Worm (Caenorhabditis elegans) whole organism, L2 larva: Measurements from ENCODE around the gene tpi-1.

ENCODE experiments used
- C34F6.9 ChIP-seq: fragments of 150-350 bp; optimal IDR thresholded peaks from 2 replicates; lab custom pipeline; 2014; ENCODE audit warnings: missing biosample characterization, missing genetic modification characterization
- R02D3.7 ChIP-seq: fragments of 150-350 bp; optimal IDR thresholded peaks from 2 replicates; lab custom pipeline; 2014; ENCODE audit warnings: missing biosample characterization, missing genetic modification characterization
- Y55F3AM.14 ChIP-seq: fragments of 200-800 bp; sonication (Bioruptor generic); optimal IDR thresholded peaks from 2 replicates; lab custom pipeline; 2018; ENCODE audit warnings: mild to moderate bottlenecking, missing genetic modification characterization, missing compliant biosample characterization
- ama-1 ChIP-seq: fragments of 150-350 bp; optimal IDR thresholded peaks from 2 replicates; lab custom pipeline; 2018; ENCODE audit warnings: inconsistent platforms
- blmp-1 ChIP-seq: sonication (generic microtip); optimal IDR thresholded peaks from 2 replicates; lab custom pipeline; 2017; ENCODE audit warnings: missing genetic modification characterization, mild to moderate bottlenecking, missing compliant biosample characterization, antibody characterized with exemption, moderate library complexity; ENCODE audit not compliant: insufficient read depth
- ceh-16 ChIP-seq: fragments of 150-350 bp; optimal IDR thresholded peaks from 2 replicates; lab custom pipeline; 2014; ENCODE audit warnings: missing biosample characterization, missing genetic modification characterization
- crh-2 ChIP-seq: sonication (generic microtip); optimal IDR thresholded peaks from 2 replicates; lab custom pipeline; 2017; ENCODE audit warnings: missing biosample characterization, missing genetic modification characterization
- dmd-4 ChIP-seq: sonication (generic microtip); optimal IDR thresholded peaks from 2 replicates; lab custom pipeline; 2017; ENCODE audit warnings: missing biosample characterization, missing genetic modification characterization
- egl-27 ChIP-seq: sonication (generic microtip); optimal IDR thresholded peaks from 3 replicates; lab custom pipeline; 2017; ENCODE audit warnings: missing biosample characterization, missing genetic modification reagents, missing genetic modification characterization
- elt-1 ChIP-seq: fragments of 150-350 bp; optimal IDR thresholded peaks from 2 replicates; lab custom pipeline; 2014; ENCODE audit warnings: missing biosample characterization, missing genetic modification characterization
- elt-3 ChIP-seq: sonication (generic microtip); optimal IDR thresholded peaks from 2 replicates; lab custom pipeline; 2017; ENCODE audit warnings: missing biosample characterization, missing genetic modification characterization
- fos-1 ChIP-seq: fragments of 150-350 bp; optimal IDR thresholded peaks from 2 replicates; lab custom pipeline; 2014; ENCODE audit warnings: missing biosample characterization, missing genetic modification characterization
- gmeb-1 ChIP-seq: fragments of 150-350 bp; optimal IDR thresholded peaks from 2 replicates; lab custom pipeline; 2014; ENCODE audit warnings: missing biosample characterization, missing genetic modification characterization
- lin-11 ChIP-seq: fragments of 150-350 bp; sonication (generic microtip); optimal IDR thresholded peaks from 2 replicates; lab custom pipeline; 2014; ENCODE audit warnings: missing biosample characterization, missing genetic modification characterization, inconsistent platforms, mixed read lengths
- lsy-2 ChIP-seq, 2 experiments: fragments of 150-350 bp in 1 of 2; sonication (generic microtip) in 1 of 2; optimal IDR thresholded peaks; 2 replicates each; lab custom pipeline; 2014 to 2017; ENCODE audit warnings: missing biosample characterization in 2 of 2, missing genetic modification characterization in 2 of 2
- mab-5 ChIP-seq: fragments of 150-350 bp; optimal IDR thresholded peaks from 2 replicates; lab custom pipeline; 2014; ENCODE audit warnings: missing biosample characterization, missing genetic modification characterization
- mdl-1 ChIP-seq, 2 experiments: fragments of 150-350 bp in 1 of 2; sonication (generic microtip) in 1 of 2; optimal IDR thresholded peaks; 2 replicates each; lab custom pipeline; 2017; ENCODE audit warnings: missing biosample characterization in 2 of 2, missing genetic modification characterization in 2 of 2
- nhr-10 ChIP-seq: sonication (generic microtip); optimal IDR thresholded peaks from 2 replicates; lab custom pipeline; 2017; ENCODE audit warnings: missing biosample characterization, missing genetic modification characterization
- nhr-129 ChIP-seq: fragments of 150-350 bp; optimal IDR thresholded peaks from 2 replicates; lab custom pipeline; 2014; ENCODE audit warnings: missing biosample characterization, missing genetic modification characterization
- nhr-23 ChIP-seq: fragments of 150-350 bp; optimal IDR thresholded peaks from 2 replicates; lab custom pipeline; 2014; ENCODE audit warnings: missing biosample characterization, missing genetic modification reagents, missing genetic modification characterization
- nhr-237 ChIP-seq: fragments of 150-350 bp; optimal IDR thresholded peaks from 2 replicates; lab custom pipeline; 2014; ENCODE audit warnings: missing biosample characterization, missing genetic modification characterization
- nhr-25 ChIP-seq: fragments of 150-350 bp; sonication (generic microtip); optimal IDR thresholded peaks from 3 replicates; lab custom pipeline; 2014; ENCODE audit warnings: missing biosample characterization, missing genetic modification characterization
- nhr-77 ChIP-seq: fragments of 150-350 bp; optimal IDR thresholded peaks from 2 replicates; lab custom pipeline; 2014; ENCODE audit warnings: missing biosample characterization, missing genetic modification characterization
- peb-1 ChIP-seq: fragments of 150-350 bp; optimal IDR thresholded peaks from 2 replicates; lab custom pipeline; 2014; ENCODE audit warnings: missing biosample characterization, missing genetic modification characterization
- sem-4 ChIP-seq: fragments of 150-350 bp; optimal IDR thresholded peaks from 2 replicates; lab custom pipeline; 2014; ENCODE audit warnings: missing biosample characterization, missing genetic modification reagents, missing genetic modification characterization
- skn-1 ChIP-seq: sonication (generic microtip); optimal IDR thresholded peaks from 2 replicates; lab custom pipeline; 2017; ENCODE audit warnings: missing biosample characterization, missing genetic modification characterization
- sma-3 ChIP-seq: sonication (generic microtip); optimal IDR thresholded peaks from 2 replicates; lab custom pipeline; 2016; ENCODE audit warnings: missing genetic modification reagents, missing genetic modification characterization, missing compliant biosample characterization
- sma-9 ChIP-seq, 2 experiments: fragments of 150-350 bp in 1 of 2; sonication (generic microtip) in 1 of 2; optimal IDR thresholded peaks; 2 replicates each; lab custom pipeline; 2014 to 2016; ENCODE audit warnings: missing genetic modification characterization in 2 of 2, mild to moderate bottlenecking in 1 of 2, missing biosample characterization in 1 of 2, missing compliant biosample characterization in 1 of 2, missing genetic modification reagents in 1 of 2, moderate library complexity in 1 of 2
- snpc-4 ChIP-seq: fragments of 150-350 bp; optimal IDR thresholded peaks from 2 replicates; lab custom pipeline; 2014; ENCODE audit warnings: missing biosample characterization, missing genetic modification characterization
- unc-39 ChIP-seq: fragments of 150-350 bp; optimal IDR thresholded peaks from 2 replicates; lab custom pipeline; 2014; ENCODE audit warnings: missing biosample characterization, missing genetic modification characterization
- unc-55 ChIP-seq: fragments of 150-350 bp; sonication (generic microtip); optimal IDR thresholded peaks from 3 replicates; lab custom pipeline; 2014; ENCODE audit warnings: missing biosample characterization, missing genetic modification reagents, missing genetic modification characterization
- unc-62 ChIP-seq: fragments of 150-350 bp; optimal IDR thresholded peaks from 2 replicates; lab custom pipeline; 2014; ENCODE audit warnings: missing biosample characterization, missing genetic modification reagents, missing genetic modification characterization
- zag-1 ChIP-seq: fragments of 150-350 bp; optimal IDR thresholded peaks from 2 replicates; lab custom pipeline; 2014; ENCODE audit warnings: missing biosample characterization, missing genetic modification characterization
- ztf-1 ChIP-seq: fragments of 200-800 bp; sonication (Bioruptor generic); conservative IDR thresholded peaks from 2 replicates; pipeline ENCODE4 v1.3.6; 2022; ENCODE audit warnings: missing genetic modification characterization, missing compliant biosample characterization
- ztf-11 ChIP-seq: sonication (generic microtip); optimal IDR thresholded peaks from 2 replicates; lab custom pipeline; 2017; ENCODE audit warnings: missing biosample characterization, missing genetic modification characterization
- ztf-4 ChIP-seq: fragments of 150-350 bp; optimal IDR thresholded peaks from 2 replicates; lab custom pipeline; 2014; ENCODE audit warnings: missing biosample characterization, missing genetic modification characterization

tpi-1 gene

ce11 chrII:12027697-12028245 is 11.2 kb downstream of the tpi-1 start, which contains the start of gene Y17G7B.8:
Gene Y17G7B.8, minus strand, starts transcription at chrII:12027747.
- TF ChIP-seq fos-1 (tag; lab: Kevin White, UChicago) = peak; percentile 98
- TF ChIP-seq crh-2 (tag; lab: Kevin White, UChicago) = peak; percentile 69
- no peak for TF ChIP-seq egl-27 (tag; lab: Kevin White, UChicago)
- TF ChIP-seq gmeb-1 (tag; lab: Kevin White, UChicago) = peak; percentile 22

DNA sequence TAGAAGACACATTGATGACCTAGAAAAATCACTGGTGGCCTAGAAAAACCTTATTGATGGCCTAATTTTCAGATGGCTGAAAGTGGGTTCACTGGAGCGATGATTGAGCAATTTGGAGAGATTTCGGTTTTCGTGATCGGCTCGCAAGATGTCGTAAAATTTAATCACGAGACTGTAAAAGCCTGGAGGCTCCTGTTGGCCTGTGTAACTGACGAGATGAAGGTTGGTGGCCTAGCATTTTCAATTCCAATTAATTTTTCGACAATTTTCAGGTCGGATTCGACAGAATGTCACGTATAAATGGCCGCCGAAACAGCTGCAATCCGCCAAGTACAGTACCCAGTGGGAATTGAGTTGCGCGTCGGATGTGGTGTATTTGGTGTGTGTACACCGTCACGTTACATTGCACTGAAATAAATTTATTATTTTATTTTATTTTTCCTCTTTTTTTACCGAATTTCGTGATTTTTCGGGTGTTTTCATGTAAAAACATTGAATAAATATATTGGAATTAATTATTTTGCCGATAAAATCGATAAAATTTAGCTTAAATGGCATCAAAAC is 15.5 kb downstream of the tpi-1 start, which contains the start of gene Y17G7B.12:
Y17G7B.12 (plus strand) TSS at position 547 of the 564 bp plus-strand sequence.
- TF ChIP-seq sma-9 (GFP tag; optimal IDR thresholded peaks at IDR 0.05; lab: Kevin White, UChicago) = no peak
- TF ChIP-seq sma-9 (tag; optimal IDR thresholded peaks at IDR 0.05; lab: Kevin White, UChicago) = no peak
- TF ChIP-seq ztf-11 (tag; lab: Kevin White, UChicago) = no peak
- TF ChIP-seq unc-55 (GFP tag; lab: Kevin White, UChicago) = peak; percentile 16
- TF ChIP-seq nhr-129 (tag; lab: Kevin White, UChicago) = no peak
- TF ChIP-seq crh-2 (tag; lab: Kevin White, UChicago) = no peak
- no peak for TF ChIP-seq Y55F3AM.14 (GFP tag; lab: Kevin White, UChicago)
- peak; percentile 38 to 80 for TF ChIP-seq lsy-2 (tag; optimal IDR thresholded peaks at IDR 0.05; lab: Kevin White, UChicago)
- no peak for TF ChIP-seq unc-62
- no peak for TF ChIP-seq snpc-4
- no peak for TF ChIP-seq ztf-4 (tag; lab: Kevin White, UChicago)
- TF ChIP-seq dmd-4 (tag; lab: Kevin White, UChicago) = no peak
- TF ChIP-seq C34F6.9 = no peak
- TF ChIP-seq sem-4 = no peak
- no peak for TF ChIP-seq nhr-10 (tag; lab: Kevin White, UChicago)

DNA sequence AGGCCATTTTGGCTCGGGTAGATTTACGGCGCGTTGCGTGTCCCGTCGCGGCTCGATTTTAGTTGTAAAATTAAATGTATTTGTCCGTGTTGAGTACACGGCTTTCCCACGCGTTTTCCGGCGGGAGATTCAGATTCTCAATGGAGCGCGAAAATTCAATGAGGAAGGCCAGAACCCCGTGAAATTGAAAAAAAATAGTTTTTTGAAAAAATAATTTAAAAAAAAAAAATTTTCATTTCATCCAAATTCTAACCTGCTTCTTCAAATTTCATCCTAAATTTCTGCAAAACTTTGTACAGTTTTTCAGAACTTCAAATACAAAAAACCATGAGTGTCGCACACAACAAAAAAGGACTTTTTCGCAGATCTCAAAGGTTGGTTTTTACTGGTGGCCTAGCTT is 30.2 kb downstream of the tpi-1 start, which contains the start of gene glb-29:
glb-29 (plus strand) TSS at position 301 of the 400 bp plus-strand sequence.
- TF ChIP-seq nhr-237 (no peak), unc-62 (no peak), zag-1 (tag; lab: Kevin White, UChicago) (no peak), R02D3.7 (tag; lab: Kevin White, UChicago) (no peak), C34F6.9 (no peak), unc-39 (tag; lab: Kevin White, UChicago) (no peak), peb-1 (tag; lab: Kevin White, UChicago) (no peak), unc-55 (GFP tag; lab: Kevin White, UChicago) (no peak), snpc-4 (no peak), elt-1 (tag; lab: Kevin White, UChicago) (no peak), ztf-1 (GFP tag; lab: Robert Waterston, UW) (no peak), nhr-25 (tag; lab: Kevin White, UChicago) (no peak), gmeb-1 (tag; lab: Kevin White, UChicago) (no peak), ceh-16 (tag; lab: Kevin White, UChicago) (no peak), ama-1 (lab: Kevin White, UChicago) (no peak), mdl-1 (tag; optimal IDR thresholded peaks at IDR 0.05; lab: Kevin White, UChicago) (no peak), sma-9 (GFP tag; optimal IDR thresholded peaks at IDR 0.05; lab: Kevin White, UChicago) (no peak), sma-9 (tag; optimal IDR thresholded peaks at IDR 0.05; lab: Kevin White, UChicago) (no peak), Y55F3AM.14 (GFP tag; lab: Kevin White, UChicago) (no peak)

- no peak for TF ChIP-seq sma-9 (GFP tag; optimal IDR thresholded peaks at IDR 0.05; lab: Kevin White, UChicago)
- no peak for TF ChIP-seq sma-9 (tag; optimal IDR thresholded peaks at IDR 0.05; lab: Kevin White, UChicago)
- TF ChIP-seq blmp-1 = no peak
- TF ChIP-seq nhr-23 (tag; lab: Kevin White, UChicago) = no peak
- TF ChIP-seq unc-55 (GFP tag; lab: Kevin White, UChicago) = peak; percentile 88
- TF ChIP-seq R02D3.7 (tag; lab: Kevin White, UChicago) = no peak
- peak; percentile 78 for TF ChIP-seq C34F6.9
- TF ChIP-seq skn-1 (tag; lab: Kevin White, UChicago) = no peak
- peak; percentile 51 for TF ChIP-seq lin-11 (tag; lab: Kevin White, UChicago)
- TF ChIP-seq nhr-25 (tag; lab: Kevin White, UChicago) = peak; percentile 57
- peak; percentile 56 for TF ChIP-seq fos-1 (tag; lab: Kevin White, UChicago)
- TF ChIP-seq elt-3 = no peak
- TF ChIP-seq nhr-77 (tag; lab: Kevin White, UChicago) = no peak
- peak; percentile 24 for TF ChIP-seq sma-3 (GFP tag; lab: Kevin White, UChicago)
- TF ChIP-seq nhr-129 (tag; lab: Kevin White, UChicago) = peak; percentile 51
- TF ChIP-seq mab-5 (tag; lab: Kevin White, UChicago) = no peak
- peak; percentile 31 for TF ChIP-seq zag-1 (tag; lab: Kevin White, UChicago)
- no peak for TF ChIP-seq unc-39 (tag; lab: Kevin White, UChicago)
- no peak for TF ChIP-seq ztf-1 (GFP tag; lab: Robert Waterston, UW)
- TF ChIP-seq ztf-11 (tag; lab: Kevin White, UChicago) = no peak
- TF ChIP-seq gmeb-1 (tag; lab: Kevin White, UChicago) = peak; percentile 86
- TF ChIP-seq crh-2 (tag; lab: Kevin White, UChicago) = peak; percentile 69
- TF ChIP-seq lsy-2 (tag; optimal IDR thresholded peaks at IDR 0.05; lab: Kevin White, UChicago) = peak; percentile 41 to 80
- no peak for TF ChIP-seq ama-1 (lab: Kevin White, UChicago)
These were observed 32.3 kb downstream of the tpi-1 start, which contains the start of gene mcm-2 for ce11 chrII:12006575-12007098. Gene mcm-2, minus strand, starts transcription at chrII:12006625.
